Fruit fly (Drosophila melanogaster) whole organism, embryonic: Measurements from ENCODE around the gene CG33111.
A peak's percentile ranks its signal among the peaks of the same experiment; 100 is the strongest.

Source experiments
- Asciz ChIP-seq: fragments of 200-800 bp; sonication (Bioruptor generic); optimal IDR thresholded peaks from 2 replicates; lab custom pipeline; 2017; ENCODE audit warnings: missing biosample characterization, mild to moderate bottlenecking, missing genetic modification characterization, missing genetic modification reagents
- CG10209 ChIP-seq: fragments of 200-800 bp; sonication (Bioruptor generic); optimal IDR thresholded peaks from 3 replicates; lab custom pipeline; 2017; ENCODE audit warnings: missing biosample characterization, mild to moderate bottlenecking, missing genetic modification characterization, missing genetic modification reagents
- CG11085 ChIP-seq: fragments of 200-800 bp; sonication (Bioruptor generic); IDR thresholded peaks from 2 replicates; pipeline ENCODE4 v1.3.6; 2022; ENCODE audit warnings: missing biosample characterization, missing genetic modification characterization
- CG11093 ChIP-seq: fragments of 200-800 bp; sonication (Bioruptor generic); IDR thresholded peaks from 3 replicates; pipeline ENCODE4 v1.3.6; 2022; ENCODE audit warnings: missing biosample characterization, missing genetic modification characterization
- CG12299 ChIP-seq: fragments of 200-800 bp; sonication (Bioruptor generic); optimal IDR thresholded peaks from 2 replicates; lab custom pipeline; 2018; ENCODE audit warnings: missing biosample characterization, mild to moderate bottlenecking, missing genetic modification characterization
- CG1233 ChIP-seq: fragments of 200-800 bp; sonication (Bioruptor generic); optimal IDR thresholded peaks from 4 replicates; lab custom pipeline; 2018; ENCODE audit warnings: missing biosample characterization, mild to moderate bottlenecking, missing genetic modification characterization
- CG13775 ChIP-seq: fragments of 200-800 bp; sonication (Bioruptor generic); optimal IDR thresholded peaks from 3 replicates; lab custom pipeline; 2017; ENCODE audit warnings: missing biosample characterization, mild to moderate bottlenecking, missing genetic modification characterization
- CG17829 ChIP-seq: fragments of 200-800 bp; optimal IDR thresholded peaks from 2 replicates; lab custom pipeline; 2019; ENCODE audit warnings: missing biosample characterization, mild to moderate bottlenecking, missing genetic modification characterization, moderate library complexity
- CG3065 ChIP-seq: fragments of 200-800 bp; sonication (Bioruptor generic); optimal IDR thresholded peaks from 2 replicates; lab custom pipeline; 2016; ENCODE audit warnings: missing biosample characterization, missing genetic modification characterization
- CG34422 ChIP-seq: fragments of 200-800 bp; sonication (Bioruptor generic); IDR thresholded peaks from 3 replicates; pipeline ENCODE4 v1.3.6; 2022; ENCODE audit warnings: missing biosample characterization, missing genetic modification characterization
- CG4404 ChIP-seq: fragments of 200-800 bp; sonication (Bioruptor generic); IDR thresholded peaks from 2 replicates; pipeline ENCODE4 v1.3.6; 2022; ENCODE audit warnings: missing biosample characterization, missing genetic modification characterization
- CG4707 ChIP-seq: fragments of 200-800 bp; sonication (Bioruptor generic); optimal IDR thresholded peaks from 2 replicates; lab custom pipeline; 2018; ENCODE audit warnings: missing biosample characterization, mild to moderate bottlenecking, missing genetic modification characterization, moderate library complexity
- CG5245 ChIP-seq: fragments of 200-800 bp; sonication (Bioruptor generic); optimal IDR thresholded peaks from 3 replicates; lab custom pipeline; 2016; ENCODE audit warnings: missing biosample characterization, missing genetic modification characterization
- CG7271 ChIP-seq: fragments of 200-800 bp; sonication (Bioruptor generic); optimal IDR thresholded peaks from 2 replicates; lab custom pipeline; 2018; ENCODE audit warnings: missing biosample characterization, mild to moderate bottlenecking, missing genetic modification characterization, moderate library complexity
- CG7556 ChIP-seq: fragments of 200-800 bp; sonication (Bioruptor generic); optimal IDR thresholded peaks from 2 replicates; lab custom pipeline; 2017; ENCODE audit warnings: missing biosample characterization, mild to moderate bottlenecking, missing genetic modification characterization
- CG9437 ChIP-seq: fragments of 200-800 bp; sonication (Bioruptor generic); optimal IDR thresholded peaks from 2 replicates; lab custom pipeline; 2018; ENCODE audit warnings: missing biosample characterization, mild to moderate bottlenecking, missing genetic modification characterization
- CG9797 ChIP-seq: fragments of 200-800 bp; sonication (Bioruptor generic); optimal IDR thresholded peaks from 3 replicates; lab custom pipeline; 2018; ENCODE audit warnings: missing biosample characterization, mild to moderate bottlenecking, missing genetic modification characterization
- Dip2 ChIP-seq: fragments of 200-800 bp; sonication (Bioruptor generic); IDR thresholded peaks from 2 replicates; pipeline ENCODE4 v1.3.6; 2022; ENCODE audit warnings: missing biosample characterization, missing genetic modification characterization
- HmgD ChIP-seq: fragments of 200-800 bp; sonication (Bioruptor generic); optimal IDR thresholded peaks from 3 replicates; lab custom pipeline; 2016; ENCODE audit warnings: missing biosample characterization, missing genetic modification characterization
- Lhr ChIP-seq: fragments of 200-800 bp; sonication (Bioruptor generic); optimal IDR thresholded peaks from 3 replicates; lab custom pipeline; 2017; ENCODE audit warnings: mild to moderate bottlenecking, missing biosample characterization, missing genetic modification reagents, missing genetic modification characterization
- Mes4 ChIP-seq: fragments of 200-800 bp; sonication (Bioruptor generic); optimal IDR thresholded peaks from 2 replicates; lab custom pipeline; 2016; ENCODE audit warnings: missing biosample characterization, missing genetic modification characterization
- Myb ChIP-seq: fragments of 200-800 bp; sonication (Bioruptor generic); optimal IDR thresholded peaks from 2 replicates; lab custom pipeline; 2016; ENCODE audit warnings: missing biosample characterization, missing genetic modification characterization
- Spps ChIP-seq: fragments of 200-800 bp; sonication (Bioruptor generic); optimal IDR thresholded peaks from 2 replicates; lab custom pipeline; 2018; ENCODE audit warnings: missing biosample characterization, mild to moderate bottlenecking, missing genetic modification characterization
- TFAM ChIP-seq: fragments of 200-800 bp; sonication (Bioruptor generic); optimal IDR thresholded peaks from 2 replicates; lab custom pipeline; 2017; ENCODE audit warnings: missing biosample characterization, missing genetic modification characterization, inconsistent platforms
- YL-1 ChIP-seq: fragments of 200-800 bp; sonication (Bioruptor generic); optimal IDR thresholded peaks from 3 replicates; lab custom pipeline; 2017; ENCODE audit warnings: missing biosample characterization, mild to moderate bottlenecking, missing genetic modification characterization
- ap ChIP-seq: fragments of 200-800 bp; sonication (Bioruptor generic); IDR thresholded peaks from 2 replicates; pipeline ENCODE4 v1.3.6; 2022; ENCODE audit warnings: missing biosample characterization, missing genetic modification characterization
- ase ChIP-seq: fragments of 200-800 bp; sonication (Bioruptor generic); IDR thresholded peaks from 3 replicates; pipeline ENCODE4 v1.3.6; 2022; ENCODE audit warnings: missing biosample characterization, missing genetic modification characterization
- az2 ChIP-seq: fragments of 200-800 bp; sonication (Bioruptor generic); optimal IDR thresholded peaks from 3 replicates; lab custom pipeline; 2016; ENCODE audit warnings: missing biosample characterization, missing genetic modification characterization
- cas ChIP-seq: fragments of 200-800 bp; sonication (Bioruptor generic); IDR thresholded peaks from 2 replicates; pipeline ENCODE4 v1.3.6; 2022; ENCODE audit warnings: missing biosample characterization, missing genetic modification characterization
- chm ChIP-seq: fragments of 200-800 bp; sonication (Bioruptor generic); IDR thresholded peaks from 2 replicates; pipeline ENCODE4 v1.3.6; 2022; ENCODE audit warnings: missing biosample characterization, missing genetic modification characterization
- crol ChIP-seq: fragments of 200-800 bp; sonication (Bioruptor generic); IDR thresholded peaks from 2 replicates; pipeline ENCODE4 v1.3.6; 2022; ENCODE audit warnings: missing biosample characterization, missing genetic modification characterization
- disco-r ChIP-seq: fragments of 200-800 bp; sonication (Bioruptor generic); optimal IDR thresholded peaks from 2 replicates; lab custom pipeline; 2016; ENCODE audit warnings: missing biosample characterization, missing genetic modification characterization
- ewg ChIP-seq: fragments of 200-800 bp; sonication (Bioruptor generic); optimal IDR thresholded peaks from 3 replicates; lab custom pipeline; 2017; ENCODE audit warnings: mild to moderate bottlenecking, missing biosample characterization, missing genetic modification reagents, missing genetic modification characterization
- gce ChIP-seq: fragments of 200-800 bp; sonication (Bioruptor generic); IDR thresholded peaks from 3 replicates; pipeline ENCODE4 v1.3.6; 2022; ENCODE audit warnings: missing biosample characterization, missing genetic modification characterization
- lmd ChIP-seq: fragments of 200-800 bp; sonication (Bioruptor generic); IDR thresholded peaks from 2 replicates; pipeline ENCODE4 v1.3.6; 2022; ENCODE audit warnings: missing biosample characterization, missing genetic modification characterization
- lov ChIP-seq, 2 experiments: fragments of 200-800 bp in 1 of 2; fragments of >200 bp in 1 of 2; sonication (Bioruptor generic) in 1 of 2; IDR thresholded peaks in 1 of 2; optimal IDR thresholded peaks in 1 of 2; 2 replicates in 1 of 2; 3 replicates in 1 of 2; pipeline versions ENCODE4 v1.3.6 to Lab custom; 2017 to 2022; ENCODE audit warnings: missing biosample characterization in 1 of 2, missing genetic modification characterization in 1 of 2
- mirr ChIP-seq: fragments of 200-800 bp; sonication (Bioruptor generic); optimal IDR thresholded peaks from 3 replicates; lab custom pipeline; 2018; ENCODE audit warnings: missing biosample characterization, mild to moderate bottlenecking, missing genetic modification characterization
- oc ChIP-seq: fragments of 200-800 bp; sonication (Bioruptor generic); optimal IDR thresholded peaks from 2 replicates; lab custom pipeline; 2018; ENCODE audit warnings: missing biosample characterization, mild to moderate bottlenecking, missing genetic modification characterization, moderate library complexity
- pb ChIP-seq: fragments of 200-800 bp; sonication (Bioruptor generic); optimal IDR thresholded peaks from 3 replicates; lab custom pipeline; 2016; ENCODE audit warnings: missing biosample characterization, missing genetic modification characterization
- peb ChIP-seq: fragments of 200-800 bp; sonication (Bioruptor generic); IDR thresholded peaks from 2 replicates; pipeline ENCODE4 v1.3.6; 2022; ENCODE audit warnings: missing biosample characterization, missing genetic modification characterization
- pnt ChIP-seq: fragments of 200-800 bp; sonication (Bioruptor generic); optimal IDR thresholded peaks from 3 replicates; lab custom pipeline; 2016; ENCODE audit warnings: missing biosample characterization, missing genetic modification characterization
- pzg ChIP-seq: fragments of 200-800 bp; sonication (Bioruptor generic); optimal IDR thresholded peaks from 3 replicates; lab custom pipeline; 2018; ENCODE audit warnings: missing biosample characterization, mild to moderate bottlenecking, missing genetic modification characterization, moderate library complexity
- salm ChIP-seq: fragments of 200-800 bp; sonication (Bioruptor generic); optimal IDR thresholded peaks from 2 replicates; lab custom pipeline; 2018; ENCODE audit warnings: missing biosample characterization, mild to moderate bottlenecking, missing genetic modification characterization
- scrt ChIP-seq: fragments of 200-800 bp; sonication (Bioruptor generic); optimal IDR thresholded peaks from 2 replicates; lab custom pipeline; 2018; ENCODE audit warnings: missing biosample characterization, mild to moderate bottlenecking, missing genetic modification characterization, moderate library complexity
- sens ChIP-seq: fragments of 200-800 bp; sonication (Bioruptor generic); peaks from one replicate; lab custom pipeline; 2016; ENCODE audit warnings: missing biosample characterization, missing genetic modification characterization
- sob ChIP-seq: fragments of 200-800 bp; sonication (Bioruptor generic); IDR thresholded peaks from 2 replicates; pipeline ENCODE4 v1.3.6; 2022; ENCODE audit warnings: missing biosample characterization, missing genetic modification characterization
- ssp ChIP-seq: fragments of 200-800 bp; sonication (Bioruptor generic); IDR thresholded peaks from 2 replicates; pipeline ENCODE4 v1.3.6; 2022; ENCODE audit warnings: missing biosample characterization, missing genetic modification characterization
- tna ChIP-seq: fragments of 200-800 bp; sonication (Bioruptor generic); IDR thresholded peaks from 2 replicates; pipeline ENCODE4 v1.3.6; 2022; ENCODE audit warnings: missing biosample characterization, missing genetic modification characterization; ENCODE audit not compliant: partially characterized antibody
- twi ChIP-seq: fragments of 200-800 bp; optimal IDR thresholded peaks from 2 replicates; lab custom pipeline; 2019; ENCODE audit warnings: missing biosample characterization, mild to moderate bottlenecking, missing genetic modification characterization, moderate library complexity
- vnd ChIP-seq: fragments of 200-800 bp; sonication (Bioruptor generic); IDR thresholded peaks from 3 replicates; pipeline ENCODE4 v1.3.6; 2022; ENCODE audit warnings: missing biosample characterization, missing genetic modification characterization; ENCODE audit not compliant: partially characterized antibody

Gene CG33111

dm6 chr3R:23760219-23761018 lies 58.6 kb downstream of the CG33111 start, which contains the start of gene SdhD (continued):
- no peak for TF ChIP-seq oc (tag; lab: Kevin White, UChicago)
- no peak for TF ChIP-seq az2 (GFP tag; lab: Kevin White, UChicago)
- no peak for TF ChIP-seq crol
- TF ChIP-seq vnd (GFP tag; lab: Robert Waterston, UW) = no peak
- TF ChIP-seq CG9437 (GFP tag; lab: Kevin White, UChicago) = no peak
- peak; percentile 86 for TF ChIP-seq sens (GFP tag; lab: Kevin White, UChicago)
- TF ChIP-seq CG1233 (GFP tag; lab: Kevin White, UChicago) = peak; percentile 14
- no peak for TF ChIP-seq HmgD (GFP tag; lab: Kevin White, UChicago)
- peak; percentile 49 for TF ChIP-seq tna (GFP tag; lab: Robert Waterston, UW)
- no peak for TF ChIP-seq CG5245 (GFP tag; lab: Kevin White, UChicago)
- no peak for TF ChIP-seq lmd (GFP tag; lab: Robert Waterston, UW)
- no peak for TF ChIP-seq Spps (tag; lab: Kevin White, UChicago)
- no peak for TF ChIP-seq CG11085
- TF ChIP-seq chm (GFP tag; lab: Robert Waterston, UW) = no peak
- no peak for TF ChIP-seq CG12299
- TF ChIP-seq YL-1 (GFP tag; lab: Kevin White, UChicago) = peak; percentile 75
- no peak for TF ChIP-seq CG7271 (tag; lab: Kevin White, UChicago)
- no peak for TF ChIP-seq mirr
- TF ChIP-seq CG10209 = no peak
- peak; percentile 40; the same call in 1 of the 2 replicates for TF ChIP-seq sob (GFP tag; lab: Robert Waterston, UW)
- no peak for TF ChIP-seq disco-r (GFP tag; lab: Kevin White, UChicago)
- peak; percentile 9 for TF ChIP-seq CG17829
- TF ChIP-seq Dip2 (GFP tag; lab: Robert Waterston, UW) = no peak
- no peak for TF ChIP-seq twi (tag; lab: Kevin White, UChicago)
- TF ChIP-seq peb (GFP tag; lab: Robert Waterston, UW) = no peak
- TF ChIP-seq CG3065 (GFP tag; lab: Kevin White, UChicago) = no peak
- TF ChIP-seq CG34422 = no peak; the same call in 2 of the 3 replicates
- no peak for TF ChIP-seq salm
- no peak for TF ChIP-seq pnt (GFP tag; lab: Kevin White, UChicago)
- no peak for TF ChIP-seq CG4707 (GFP tag; lab: Kevin White, UChicago)
- no peak for TF ChIP-seq CG11093 (GFP tag; lab: Robert Waterston, UW)
- no peak for TF ChIP-seq scrt (GFP tag; lab: Kevin White, UChicago)
- no peak for TF ChIP-seq CG9797 (GFP tag; lab: Kevin White, UChicago)
- peak; percentile 19 for TF ChIP-seq CG7556
- TF ChIP-seq pb (GFP tag; lab: Kevin White, UChicago) = no peak
- TF ChIP-seq Mes4 = no peak
- TF ChIP-seq CG13775 (GFP tag; lab: Kevin White, UChicago) = no peak
- no peak for TF ChIP-seq CG4404 (GFP tag; lab: Robert Waterston, UW)
- TF ChIP-seq ewg (GFP tag; lab: Kevin White, UChicago) = no peak
- no peak for TF ChIP-seq lov (optimal IDR thresholded peaks at IDR 0.05; lab: Kevin White, UChicago)
- TF ChIP-seq lov (GFP tag; IDR thresholded peaks at IDR 0.05; lab: Robert Waterston, UW) = no peak
- TF ChIP-seq ase (GFP tag; lab: Robert Waterston, UW) = no peak
- no peak for TF ChIP-seq cas (GFP tag; lab: Robert Waterston, UW)
- no peak for TF ChIP-seq Lhr
- no peak for TF ChIP-seq Asciz
- TF ChIP-seq ap (GFP tag; lab: Robert Waterston, UW) = no peak
- TF ChIP-seq TFAM (GFP tag; lab: Kevin White, UChicago) = no peak
- no peak for TF ChIP-seq ssp (GFP tag; lab: Robert Waterston, UW)
- TF ChIP-seq Myb = peak; percentile 53
- TF ChIP-seq gce (GFP tag; lab: Robert Waterston, UW) = no peak
- TF ChIP-seq pzg (GFP tag; lab: Kevin White, UChicago) = peak; percentile 58
